Worm (Caenorhabditis elegans): ENCODE results near the gene ZK1073.1.

ZK1073.1 gene

ce11 chrX:16147728-16148197, 19.1 kb upstream of the ZK1073.1 start (continued):
- TF ChIP-seq tbx-2 (tag; optimal IDR thresholded peaks at IDR 0.05) = peak; percentile 84
- TF ChIP-seq xbp-1 (tag; optimal IDR thresholded peaks at IDR 0.05) = peak; percentile 57
- TF ChIP-seq blmp-1 (tag; optimal IDR thresholded peaks at IDR 0.05) = peak; percentile 54
- peak; percentile 70 for TF ChIP-seq irx-1 (tag; optimal IDR thresholded peaks at IDR 0.05)
- no peak for TF ChIP-seq ama-1 (optimal IDR thresholded peaks at IDR 0.05)
- peak; percentile 63 for TF ChIP-seq mef-2 (tag; optimal IDR thresholded peaks at IDR 0.05)
- no peak for TF ChIP-seq tlp-1 (tag; optimal IDR thresholded peaks at IDR 0.05)
- peak; percentile 15 for TF ChIP-seq unc-130 (tag; optimal IDR thresholded peaks at IDR 0.05)
- TF ChIP-seq nhr-28 (tag; optimal IDR thresholded peaks at IDR 0.05) = no peak
- no peak for TF ChIP-seq hlh-17 (GFP tag; optimal IDR thresholded peaks at IDR 0.05; ENCODE audit: borderline replicate concordance)
- TF ChIP-seq swsn-7 (tag; optimal IDR thresholded peaks at IDR 0.05) = peak; percentile 80
- TF ChIP-seq pqm-1 (tag; optimal IDR thresholded peaks at IDR 0.05) = no peak
- no peak for TF ChIP-seq nhr-237 (tag; optimal IDR thresholded peaks at IDR 0.05)
- TF ChIP-seq ceh-90 (tag; optimal IDR thresholded peaks at IDR 0.05) = no peak
- peak; percentile 27 to 82 (median 77) for TF ChIP-seq ceh-82 (tag; optimal IDR thresholded peaks at IDR 0.05)
- TF ChIP-seq nhr-90 (tag; optimal IDR thresholded peaks at IDR 0.05; ENCODE audit: poor library complexity) = peak; percentile 58
- TF ChIP-seq nhr-11 (tag; optimal IDR thresholded peaks at IDR 0.05) = peak; percentile 36
- TF ChIP-seq dpl-1 (GFP tag; optimal IDR thresholded peaks at IDR 0.05) = no peak
- peak; percentile 96 for TF ChIP-seq nhr-85 (tag)
- peak; percentile 42 for TF ChIP-seq pax-3 (tag; optimal IDR thresholded peaks at IDR 0.05)
- TF ChIP-seq lin-14 (GFP tag; optimal IDR thresholded peaks at IDR 0.05) = peak; percentile 98
- peak; percentile 75 for TF ChIP-seq nhr-20 (tag; optimal IDR thresholded peaks at IDR 0.05)
- no peak for TF ChIP-seq ceh-63 (GFP tag; optimal IDR thresholded peaks at IDR 0.05)
- peak; percentile 71 for TF ChIP-seq fos-1 (tag; optimal IDR thresholded peaks at IDR 0.05)
- TF ChIP-seq ceh-88 (GFP tag; IDR thresholded peaks at IDR 0.05) = no peak
- TF ChIP-seq nhr-76 (tag; optimal IDR thresholded peaks at IDR 0.05) = no peak
- no peak for TF ChIP-seq Y116A8C.19 (tag; optimal IDR thresholded peaks at IDR 0.05; ENCODE audit: borderline replicate concordance)
- no peak for TF ChIP-seq lir-3 (tag; optimal IDR thresholded peaks at IDR 0.05; ENCODE audit: poor library complexity)
- no peak for TF ChIP-seq mab-9 (GFP tag; IDR thresholded peaks at IDR 0.05)
- peak; percentile 74 for TF ChIP-seq jun-1 (tag; optimal IDR thresholded peaks at IDR 0.05)
- no peak for TF ChIP-seq fkh-4 (tag; optimal IDR thresholded peaks at IDR 0.05; ENCODE audit: borderline replicate concordance)
- TF ChIP-seq ets-5 (GFP tag; IDR thresholded peaks at IDR 0.05) = no peak
- TF ChIP-seq lin-15B (tag; optimal IDR thresholded peaks at IDR 0.05) = no peak
- peak; percentile 34 to 51 for TF ChIP-seq lin-35 (GFP tag; optimal IDR thresholded peaks at IDR 0.05)
- no peak for TF ChIP-seq nhr-12 (tag; optimal IDR thresholded peaks at IDR 0.05)

- TF ChIP-seq fos-1 (tag; optimal IDR thresholded peaks at IDR 0.05) (no peak), zip-4 (GFP tag; optimal IDR thresholded peaks at IDR 0.05) (peak; percentile 87), nhr-47 (tag; optimal IDR thresholded peaks at IDR 0.05) (no peak), efl-1 (optimal IDR thresholded peaks at IDR 0.05) (no peak), efl-1 (GFP tag; optimal IDR thresholded peaks at IDR 0.05 in 1 of 2) (peak in 1 of 2 experiments; percentile 71), mdl-1 (tag; optimal IDR thresholded peaks at IDR 0.05) (no peak), skn-1 (tag; optimal IDR thresholded peaks at IDR 0.05) (peak; percentile 38)
These were observed 18.4 kb upstream of the ZK1073.1 start, which contains the start of gene F09C8.2 for ce11 chrX:16146972-16147593. TSS of gene F09C8.2 (minus strand) at chrX:16147022.

ce11 chrX:16145244-16145643, 16.6 kb upstream of the ZK1073.1 start:
- no peak for TF ChIP-seq lin-35 (GFP tag; optimal IDR thresholded peaks at IDR 0.05)
- no peak for TF ChIP-seq ceh-88 (GFP tag; IDR thresholded peaks at IDR 0.05)
- TF ChIP-seq egl-13 (tag; optimal IDR thresholded peaks at IDR 0.05) = no peak
- TF ChIP-seq nhr-85 (tag) = no peak
- no peak for TF ChIP-seq unc-62 (GFP tag; optimal IDR thresholded peaks at IDR 0.05)
- TF ChIP-seq nhr-19 (GFP tag; conservative IDR thresholded peaks at IDR 0.05) = no peak
- TF ChIP-seq mep-1 (tag; optimal IDR thresholded peaks at IDR 0.05) = no peak
- no peak for TF ChIP-seq sptf-1 (tag; optimal IDR thresholded peaks at IDR 0.05)
- no peak for TF ChIP-seq elt-3 (tag; optimal IDR thresholded peaks at IDR 0.05)
- no peak for TF ChIP-seq nhr-20 (tag; optimal IDR thresholded peaks at IDR 0.05)
- TF ChIP-seq ceh-90 (tag; optimal IDR thresholded peaks at IDR 0.05) = no peak
- peak; percentile 15 for TF ChIP-seq nhr-77 (tag; optimal IDR thresholded peaks at IDR 0.05)
- peak in 1 of 3 experiments; percentile 2 for TF ChIP-seq ceh-82 (tag; optimal IDR thresholded peaks at IDR 0.05)
- TF ChIP-seq snpc-4 (tag; optimal IDR thresholded peaks at IDR 0.05) = no peak
- no peak for TF ChIP-seq jun-1 (tag; optimal IDR thresholded peaks at IDR 0.05)
- TF ChIP-seq efl-3 (GFP tag; optimal IDR thresholded peaks at IDR 0.05) = no peak
- TF ChIP-seq lin-14 (GFP tag; optimal IDR thresholded peaks at IDR 0.05) = peak; percentile 36
- TF ChIP-seq aha-1 (tag; optimal IDR thresholded peaks at IDR 0.05) = no peak

All from whole organism, L1 larva.